Fruit fly (Drosophila melanogaster) whole organism, embryonic: Measurements from ENCODE around the gene CG5790.

Source experiments
- B-H2 ChIP-seq: fragments of 200-800 bp; sonication (Bioruptor generic); optimal IDR thresholded peaks from 2 replicates; lab custom pipeline; 2018; ENCODE audit warnings: missing biosample characterization, mild to moderate bottlenecking, missing genetic modification characterization
- BEAF-32 ChIP-seq: fragments of 200-800 bp; sonication (Bioruptor generic); optimal IDR thresholded peaks from 3 replicates; lab custom pipeline; 2017; ENCODE audit warnings: missing biosample characterization, missing genetic modification characterization, mild to moderate bottlenecking, moderate library complexity, missing genetic modification reagents
- CG11695 ChIP-seq: fragments of 200-800 bp; sonication (Bioruptor generic); IDR thresholded peaks from 3 replicates; pipeline ENCODE4 v1.3.6; 2022; ENCODE audit warnings: missing biosample characterization, missing genetic modification characterization
- CG12659 ChIP-seq: fragments of 200-800 bp; sonication (Bioruptor generic); optimal IDR thresholded peaks from 3 replicates; lab custom pipeline; 2017; ENCODE audit warnings: mild to moderate bottlenecking, missing biosample characterization, missing genetic modification reagents, missing genetic modification characterization
- CG14014 ChIP-seq: fragments of 200-800 bp; sonication (Bioruptor generic); IDR thresholded peaks from 2 replicates; pipeline ENCODE4 v1.3.6; 2022; ENCODE audit warnings: missing biosample characterization, missing genetic modification characterization
- CG14441 ChIP-seq: fragments of 200-800 bp; sonication (Bioruptor generic); IDR thresholded peaks from 2 replicates; pipeline ENCODE4 v1.3.6; 2022; ENCODE audit warnings: missing biosample characterization, missing genetic modification characterization
- CG15696 ChIP-seq: fragments of 200-800 bp; sonication (Bioruptor generic); optimal IDR thresholded peaks from 2 replicates; lab custom pipeline; 2019; ENCODE audit warnings: missing biosample characterization, mild to moderate bottlenecking, missing genetic modification characterization, moderate library complexity
- CG1647 ChIP-seq: fragments of 200-800 bp; sonication (Bioruptor generic); optimal IDR thresholded peaks from 3 replicates; lab custom pipeline; 2016; ENCODE audit warnings: missing biosample characterization, missing genetic modification characterization
- CG16863 ChIP-seq: fragments of 200-800 bp; sonication (Bioruptor generic); optimal IDR thresholded peaks from 3 replicates; lab custom pipeline; 2016; ENCODE audit warnings: missing biosample characterization, missing genetic modification characterization
- CG31441 ChIP-seq: fragments of 200-800 bp; sonication (Bioruptor generic); IDR thresholded peaks from 2 replicates; pipeline ENCODE4 v1.3.6; 2022; ENCODE audit warnings: missing biosample characterization, missing genetic modification characterization
- CG33557 ChIP-seq: fragments of 200-800 bp; sonication (Bioruptor generic); optimal IDR thresholded peaks from 2 replicates; lab custom pipeline; 2019; ENCODE audit warnings: missing biosample characterization, mild to moderate bottlenecking, missing genetic modification characterization, moderate library complexity
- CG43689 ChIP-seq: fragments of 200-800 bp; sonication (Bioruptor generic); IDR thresholded peaks from 2 replicates; pipeline ENCODE4 v1.3.6; 2022; ENCODE audit warnings: missing biosample characterization, missing genetic modification characterization
- CG6683 ChIP-seq: fragments of 200-800 bp; sonication (Bioruptor generic); optimal IDR thresholded peaks from 2 replicates; lab custom pipeline; 2017; ENCODE audit warnings: missing biosample characterization, mild to moderate bottlenecking, missing genetic modification characterization, missing genetic modification reagents
- CG6854 ChIP-seq: fragments of 200-800 bp; sonication (Bioruptor generic); optimal IDR thresholded peaks from 3 replicates; lab custom pipeline; 2017; ENCODE audit warnings: missing biosample characterization, mild to moderate bottlenecking, missing genetic modification characterization
- CG8089 ChIP-seq: fragments of 200-800 bp; sonication (Bioruptor generic); optimal IDR thresholded peaks from 3 replicates; lab custom pipeline; 2016; ENCODE audit warnings: missing biosample characterization, missing genetic modification characterization
- CG8388 ChIP-seq: fragments of 200-800 bp; sonication (Bioruptor generic); optimal IDR thresholded peaks from 2 replicates; lab custom pipeline; 2019; ENCODE audit warnings: missing biosample characterization, mild to moderate bottlenecking, missing genetic modification characterization, moderate library complexity
- CG9797 ChIP-seq: fragments of 200-800 bp; sonication (Bioruptor generic); optimal IDR thresholded peaks from 3 replicates; lab custom pipeline; 2018; ENCODE audit warnings: missing biosample characterization, mild to moderate bottlenecking, missing genetic modification characterization
- CG9932 ChIP-seq: fragments of 200-800 bp; sonication (Bioruptor generic); IDR thresholded peaks from 2 replicates; pipeline ENCODE4 v1.3.6; 2022; ENCODE audit warnings: missing biosample characterization, missing genetic modification characterization
- CHES-1-like ChIP-seq: fragments of 200-800 bp; sonication (Bioruptor generic); optimal IDR thresholded peaks from 2 replicates; lab custom pipeline; 2016; ENCODE audit warnings: missing biosample characterization, missing genetic modification characterization
- Deaf1 ChIP-seq: fragments of 200-800 bp; optimal IDR thresholded peaks from 3 replicates; lab custom pipeline; 2019; ENCODE audit warnings: missing biosample characterization, mild to moderate bottlenecking, missing genetic modification characterization, moderate library complexity
- H15 ChIP-seq: fragments of 200-800 bp; sonication (Bioruptor generic); IDR thresholded peaks from 3 replicates; pipeline ENCODE4 v1.3.6; 2022; ENCODE audit warnings: missing biosample characterization, missing genetic modification characterization
- HmgZ ChIP-seq: fragments of 200-800 bp; sonication (Bioruptor generic); optimal IDR thresholded peaks from 2 replicates; lab custom pipeline; 2018; ENCODE audit warnings: missing biosample characterization, mild to moderate bottlenecking, missing genetic modification characterization
- Jarid2 ChIP-seq: fragments of 200-800 bp; sonication (Bioruptor generic); optimal IDR thresholded peaks from 3 replicates; lab custom pipeline; 2017; ENCODE audit warnings: mild to moderate bottlenecking, missing biosample characterization, missing genetic modification reagents, missing genetic modification characterization
- Kr ChIP-seq: fragments of 200-800 bp; sonication (Bioruptor generic); optimal IDR thresholded peaks from 2 replicates; lab custom pipeline; 2017; ENCODE audit warnings: missing biosample characterization, mild to moderate bottlenecking, missing genetic modification characterization
- Lhr ChIP-seq: fragments of 200-800 bp; sonication (Bioruptor generic); optimal IDR thresholded peaks from 3 replicates; lab custom pipeline; 2017; ENCODE audit warnings: mild to moderate bottlenecking, missing biosample characterization, missing genetic modification reagents, missing genetic modification characterization
- MESR4 ChIP-seq: fragments of 200-800 bp; sonication (Bioruptor generic); optimal IDR thresholded peaks from 2 replicates; lab custom pipeline; 2018; ENCODE audit warnings: missing biosample characterization, mild to moderate bottlenecking, missing genetic modification characterization, moderate library complexity
- Myb ChIP-seq: fragments of 200-800 bp; sonication (Bioruptor generic); optimal IDR thresholded peaks from 2 replicates; lab custom pipeline; 2016; ENCODE audit warnings: missing biosample characterization, missing genetic modification characterization
- NfI ChIP-seq: fragments of 200-800 bp; sonication (Bioruptor generic); optimal IDR thresholded peaks from 3 replicates; lab custom pipeline; 2018; ENCODE audit warnings: missing biosample characterization, mild to moderate bottlenecking, missing genetic modification characterization, moderate library complexity
- Sin3A ChIP-seq: fragments of >200 bp; optimal IDR thresholded peaks from 2 replicates; lab custom pipeline; 2018
- Sox100B ChIP-seq: fragments of 200-800 bp; sonication (Bioruptor generic); optimal IDR thresholded peaks from 3 replicates; lab custom pipeline; 2018; ENCODE audit warnings: missing biosample characterization, mild to moderate bottlenecking, missing genetic modification characterization
- Usf ChIP-seq: fragments of 200-800 bp; sonication (Bioruptor generic); optimal IDR thresholded peaks from 2 replicates; lab custom pipeline; 2017; ENCODE audit warnings: missing genotype, missing biosample characterization, missing genetic modification characterization
- Vsx1 ChIP-seq: fragments of 200-800 bp; sonication (Bioruptor generic); optimal IDR thresholded peaks from 2 replicates; lab custom pipeline; 2017; ENCODE audit warnings: missing biosample characterization, mild to moderate bottlenecking, missing genetic modification characterization, missing genetic modification reagents
- az2 ChIP-seq: fragments of 200-800 bp; sonication (Bioruptor generic); optimal IDR thresholded peaks from 3 replicates; lab custom pipeline; 2016; ENCODE audit warnings: missing biosample characterization, missing genetic modification characterization
- bbx ChIP-seq: fragments of 200-800 bp; sonication (Bioruptor generic); IDR thresholded peaks from 2 replicates; pipeline ENCODE4 v1.3.6; 2022; ENCODE audit warnings: missing biosample characterization, missing genetic modification characterization; ENCODE audit not compliant: partially characterized antibody
- cas ChIP-seq: fragments of 200-800 bp; sonication (Bioruptor generic); IDR thresholded peaks from 2 replicates; pipeline ENCODE4 v1.3.6; 2022; ENCODE audit warnings: missing biosample characterization, missing genetic modification characterization
- crc ChIP-seq: fragments of 200-800 bp; sonication (Bioruptor generic); optimal IDR thresholded peaks from 2 replicates; lab custom pipeline; 2016; ENCODE audit warnings: missing biosample characterization, missing genetic modification characterization
- disco-r ChIP-seq: fragments of 200-800 bp; sonication (Bioruptor generic); optimal IDR thresholded peaks from 2 replicates; lab custom pipeline; 2016; ENCODE audit warnings: missing biosample characterization, missing genetic modification characterization
- en ChIP-seq: fragments of 200-800 bp; sonication (Bioruptor generic); optimal IDR thresholded peaks from 2 replicates; lab custom pipeline; 2016; ENCODE audit warnings: missing biosample characterization, missing genetic modification characterization
- ftz-f1 ChIP-seq: fragments of 200-800 bp; sonication (Bioruptor generic); optimal IDR thresholded peaks from 2 replicates; lab custom pipeline; 2016; ENCODE audit warnings: missing biosample characterization, missing genetic modification characterization
- gcm2 ChIP-seq: fragments of 200-800 bp; sonication (Bioruptor generic); optimal IDR thresholded peaks from 2 replicates; lab custom pipeline; 2016; ENCODE audit warnings: missing biosample characterization, missing genetic modification characterization
- inv ChIP-seq: fragments of 200-800 bp; sonication (Bioruptor generic); IDR thresholded peaks from 2 replicates; pipeline ENCODE4 v1.3.6; 2022; ENCODE audit warnings: missing biosample characterization, missing genetic modification characterization; ENCODE audit not compliant: partially characterized antibody
- jigr1 ChIP-seq: fragments of 200-800 bp; sonication (Bioruptor generic); IDR thresholded peaks from 3 replicates; pipeline ENCODE4 v1.3.6; 2022; ENCODE audit warnings: missing biosample characterization, missing genetic modification characterization
- mld ChIP-seq: fragments of 200-800 bp; sonication (Bioruptor generic); IDR thresholded peaks from 3 replicates; pipeline ENCODE4 v1.3.6; 2022; ENCODE audit warnings: missing biosample characterization, missing genetic modification characterization; ENCODE audit not compliant: partially characterized antibody
- oc ChIP-seq: fragments of 200-800 bp; sonication (Bioruptor generic); optimal IDR thresholded peaks from 2 replicates; lab custom pipeline; 2018; ENCODE audit warnings: missing biosample characterization, mild to moderate bottlenecking, missing genetic modification characterization, moderate library complexity
- pnt ChIP-seq: fragments of 200-800 bp; sonication (Bioruptor generic); optimal IDR thresholded peaks from 3 replicates; lab custom pipeline; 2016; ENCODE audit warnings: missing biosample characterization, missing genetic modification characterization
- ranshi ChIP-seq: fragments of 200-800 bp; sonication (Bioruptor generic); IDR thresholded peaks from 2 replicates; pipeline ENCODE4 v1.3.6; 2022; ENCODE audit warnings: missing biosample characterization, missing genetic modification characterization
- sc ChIP-seq, 3 experiments: fragments of >200 bp in 2 of 3; fragments of 200-800 bp in 1 of 3; sonication (Bioruptor generic) in 1 of 3; optimal IDR thresholded peaks; 2 replicates in 2 of 3; 3 replicates in 1 of 3; lab custom pipeline; 2017; ENCODE audit warnings: mild to moderate bottlenecking in 1 of 3, missing biosample characterization in 1 of 3, missing genetic modification characterization in 1 of 3, missing genetic modification reagents in 1 of 3
- schlank ChIP-seq: fragments of 200-800 bp; sonication (Bioruptor generic); optimal IDR thresholded peaks from 2 replicates; lab custom pipeline; 2018; ENCODE audit warnings: missing biosample characterization, mild to moderate bottlenecking, missing genetic modification characterization
- sr ChIP-seq: fragments of 200-800 bp; sonication (Bioruptor generic); IDR thresholded peaks from 3 replicates; pipeline ENCODE4 v1.3.6; 2022; ENCODE audit warnings: missing biosample characterization, missing genetic modification characterization
- zen ChIP-seq: fragments of 200-800 bp; sonication (Bioruptor generic); optimal IDR thresholded peaks from 3 replicates; lab custom pipeline; 2018; ENCODE audit warnings: missing biosample characterization, mild to moderate bottlenecking, missing genetic modification characterization, moderate library complexity

The CG5790 gene

dm6 chr2L:18325120-18325581, 30.5 kb downstream of the CG5790 start (continued):
- TF ChIP-seq CG6854 (GFP tag; lab: Kevin White, UChicago) = no peak
- no peak for TF ChIP-seq Sin3A
- TF ChIP-seq Usf (GFP tag; lab: Kevin White, UChicago) = peak; percentile 59
- TF ChIP-seq bbx (GFP tag; lab: Robert Waterston, UW) = no peak
- TF ChIP-seq CG15696 = peak; percentile 75
- peak; percentile 81 for TF ChIP-seq CG12659
- peak; percentile 63 for TF ChIP-seq CHES-1-like (GFP tag; lab: Kevin White, UChicago)
- TF ChIP-seq MESR4 = peak; percentile 13
- peak; percentile 81 for TF ChIP-seq pnt (GFP tag; lab: Kevin White, UChicago)
- TF ChIP-seq HmgZ = peak; percentile 79
- peak; percentile 55 for TF ChIP-seq Lhr (GFP tag; lab: Kevin White, UChicago)
- TF ChIP-seq schlank (tag; lab: Kevin White, UChicago) = peak; percentile 47
- TF ChIP-seq crc = peak; percentile 77
- peak; percentile 57 for TF ChIP-seq disco-r (GFP tag; lab: Kevin White, UChicago)
- peak; percentile 51 for TF ChIP-seq CG33557 (GFP tag; lab: Kevin White, UChicago)
- TF ChIP-seq CG6683 (GFP tag; lab: Kevin White, UChicago) = peak; percentile 30
- peak; percentile 57 for TF ChIP-seq Myb (GFP tag; lab: Kevin White, UChicago)
- TF ChIP-seq ranshi = peak; percentile 82
- TF ChIP-seq CG8388 (GFP tag; lab: Kevin White, UChicago) = peak; percentile 83
- peak; percentile 84 for TF ChIP-seq NfI (GFP tag; lab: Kevin White, UChicago)
- peak; percentile 84 for TF ChIP-seq CG8089
- TF ChIP-seq CG1647 = peak; percentile 71
- TF ChIP-seq CG9797 (GFP tag; lab: Kevin White, UChicago) = no peak
- TF ChIP-seq CG43689 (GFP tag; lab: Robert Waterston, UW) = peak; percentile 72
- TF ChIP-seq Sox100B = peak; percentile 84
- TF ChIP-seq Jarid2 (GFP tag; lab: Kevin White, UChicago) = peak; percentile 55
- TF ChIP-seq cas (GFP tag; lab: Robert Waterston, UW) = no peak
- TF ChIP-seq jigr1 (GFP tag; lab: Robert Waterston, UW) = peak; percentile 63; the same call in 2 of the 3 replicates
- no peak for TF ChIP-seq sc (optimal IDR thresholded peaks at IDR 0.05; lab: Kevin White, UChicago)
- peak; percentile 80 for TF ChIP-seq sc (GFP tag; optimal IDR thresholded peaks at IDR 0.05; lab: Kevin White, UChicago)
- no peak for TF ChIP-seq B-H2 (GFP tag; lab: Kevin White, UChicago)
- TF ChIP-seq H15 (GFP tag; lab: Robert Waterston, UW) = peak; percentile 76
- TF ChIP-seq Deaf1 (tag; lab: Kevin White, UChicago) = peak; percentile 53
- 0 out of 3 replicates have a peak, but pooled peaks have one; percentile 55 for TF ChIP-seq sr (GFP tag; lab: Robert Waterston, UW)
- TF ChIP-seq az2 = peak; percentile 86
- peak; percentile 57 for TF ChIP-seq Vsx1 (GFP tag; lab: Kevin White, UChicago)
- no peak for TF ChIP-seq mld (GFP tag; lab: Robert Waterston, UW)
- TF ChIP-seq zen (tag; lab: Kevin White, UChicago) = peak; percentile 75
- peak; percentile 65 for TF ChIP-seq CG9932 (GFP tag; lab: Robert Waterston, UW)
- TF ChIP-seq ftz-f1 (GFP tag; lab: Kevin White, UChicago) = no peak
- peak; percentile 89 for TF ChIP-seq CG31441 (GFP tag; lab: Robert Waterston, UW)
- no peak for TF ChIP-seq BEAF-32 (GFP tag; lab: Kevin White, UChicago)
- TF ChIP-seq gcm2 (GFP tag; lab: Kevin White, UChicago) = peak; percentile 16
- TF ChIP-seq oc (tag; lab: Kevin White, UChicago) = peak; percentile 81
- TF ChIP-seq CG16863 (GFP tag; lab: Kevin White, UChicago) = peak; percentile 85
- TF ChIP-seq en = peak; percentile 81
- peak; percentile 51 for TF ChIP-seq Kr (GFP tag; lab: Kevin White, UChicago)
- TF ChIP-seq inv = no peak
- peak; percentile 81 for TF ChIP-seq CG14014 (GFP tag; lab: Robert Waterston, UW)
- TF ChIP-seq CG14441 = peak; percentile 88
- TF ChIP-seq CG11695 = peak; percentile 83
